Worm (Caenorhabditis elegans) whole organism, L1 larva: Measurements from ENCODE around the gene F55D10.4.
A peak's percentile ranks its signal among the peaks of the same experiment; 100 is the strongest.

Experiments
- ama-1 ChIP-seq: fragments of 150-350 bp; optimal IDR thresholded peaks from 2 replicates; lab custom pipeline; 2014
- fos-1 ChIP-seq: fragments of 150-350 bp; optimal IDR thresholded peaks from 2 replicates; lab custom pipeline; 2014; ENCODE audit warnings: missing biosample characterization, missing genetic modification characterization
- lsy-2 ChIP-seq, 2 experiments: fragments of 150-350 bp; optimal IDR thresholded peaks; 2 replicates each; lab custom pipeline; 2014; ENCODE audit warnings: missing biosample characterization in 2 of 2, missing genetic modification characterization in 2 of 2
- mdl-1 ChIP-seq, 2 experiments: fragments of 150-350 bp; optimal IDR thresholded peaks; 2 replicates each; lab custom pipeline; 2014 to 2017; ENCODE audit warnings: missing biosample characterization in 2 of 2, missing genetic modification characterization in 2 of 2, inconsistent platforms in 1 of 2
- nhr-12 ChIP-seq: sonication (generic microtip); optimal IDR thresholded peaks from 2 replicates; lab custom pipeline; 2017; ENCODE audit warnings: missing biosample characterization, missing genetic modification characterization
- pqm-1 ChIP-seq: sonication (generic microtip); optimal IDR thresholded peaks from 3 replicates; lab custom pipeline; 2017; ENCODE audit warnings: missing biosample characterization, missing genetic modification characterization
- unc-130 ChIP-seq: fragments of 150-350 bp; optimal IDR thresholded peaks from 2 replicates; lab custom pipeline; 2017; ENCODE audit warnings: missing biosample characterization, missing genetic modification characterization, inconsistent platforms

DNA sequence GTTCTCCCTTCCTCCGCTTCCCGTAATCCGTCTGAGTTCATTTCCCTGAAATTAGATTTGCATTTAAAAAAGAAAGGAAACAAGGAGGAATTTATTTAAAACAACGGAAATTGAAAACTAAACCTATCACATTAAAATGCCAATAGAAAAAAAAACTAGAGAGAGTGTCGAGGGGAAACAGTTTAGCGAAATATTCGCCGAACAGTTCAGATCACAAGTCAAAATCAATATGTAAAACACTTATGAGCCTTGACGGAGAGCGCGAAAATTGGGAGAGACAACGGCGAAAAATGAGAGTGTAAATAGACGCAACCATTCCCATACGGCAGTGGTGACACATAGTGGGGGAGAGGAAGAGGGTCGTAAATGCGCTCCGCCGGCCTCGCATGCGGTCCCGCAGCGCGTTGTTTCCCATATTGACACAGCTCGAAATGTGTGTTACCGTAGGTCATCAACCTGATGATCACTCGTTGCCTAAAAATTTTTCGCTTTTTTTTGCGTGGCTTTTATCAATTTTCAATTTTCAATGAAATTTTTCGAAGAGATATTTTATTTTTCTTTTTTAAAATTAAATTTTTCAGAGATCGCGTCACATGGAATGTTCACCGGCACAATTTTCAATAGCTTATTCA lies 8.6 kb downstream of the F55D10.4 start, which contains the start of the genes dnj-14 and glit-1:
- peak; percentile 71 for TF ChIP-seq unc-130
- TF ChIP-seq pqm-1, result no peak
- no peak for TF ChIP-seq nhr-12
- peak; percentile 78 for TF ChIP-seq fos-1
- no peak for TF ChIP-seq ama-1 (lab: Kevin White, UChicago)
- TF ChIP-seq lsy-2 (tag; optimal IDR thresholded peaks at IDR 0.05; lab: Kevin White, UChicago), result peak; percentile 98 to 99
- peak in 1 of 2 experiments; percentile 88 for TF ChIP-seq mdl-1 (tag; optimal IDR thresholded peaks at IDR 0.05; lab: Kevin White, UChicago)
